Fruit fly (Drosophila melanogaster): Measurements from ENCODE around the gene CG13901.

Gene CG13901

dm6 chr3L:799837-800513 lies 37.6 kb downstream of the CG13901 start (continued):
- TF ChIP-seq peb (GFP tag; IDR thresholded peaks at IDR 0.05), result no peak
- no peak for TF ChIP-seq h (optimal IDR thresholded peaks at IDR 0.05)
- TF ChIP-seq CG11093 (GFP tag; IDR thresholded peaks at IDR 0.05), result no peak
- peak; percentile 59 for TF ChIP-seq phol (tag; optimal IDR thresholded peaks at IDR 0.05)
- TF ChIP-seq CG1832 (GFP tag; optimal IDR thresholded peaks at IDR 0.05), result no peak
- no peak for TF ChIP-seq vfl (GFP tag; optimal IDR thresholded peaks at IDR 0.05)
- TF ChIP-seq caup (GFP tag; optimal IDR thresholded peaks at IDR 0.05; ENCODE audit: severe bottlenecking), result no peak
- peak; percentile 5 for TF ChIP-seq Antp (GFP tag; optimal IDR thresholded peaks at IDR 0.05)
- TF ChIP-seq Elba2 (GFP tag; optimal IDR thresholded peaks at IDR 0.05), result no peak
- no peak for TF ChIP-seq Dek (tag; optimal IDR thresholded peaks at IDR 0.05)
- TF ChIP-seq CG15011 (GFP tag; optimal IDR thresholded peaks at IDR 0.05), result no peak
- no peak for TF ChIP-seq CG12104 (GFP tag; optimal IDR thresholded peaks at IDR 0.05)
- TF ChIP-seq insv (GFP tag; optimal IDR thresholded peaks at IDR 0.05), result no peak
- TF ChIP-seq mam (GFP tag; optimal IDR thresholded peaks at IDR 0.05), result no peak
- TF ChIP-seq CG17802 (tag; optimal IDR thresholded peaks at IDR 0.05), result peak; percentile 36
- TF ChIP-seq prd (optimal IDR thresholded peaks at IDR 0.05), result no peak
- peak; percentile 69; the same call in 2 of the 3 replicates for TF ChIP-seq prd (GFP tag; IDR thresholded peaks at IDR 0.05)
- TF ChIP-seq Gug (GFP tag; IDR thresholded peaks at IDR 0.05), result no peak; the same call in 3 of the 4 replicates
- TF ChIP-seq CG11085 (GFP tag; IDR thresholded peaks at IDR 0.05), result 0 out of 2 replicates have a peak, but pooled peaks have one; percentile 24
- no peak for TF ChIP-seq CG18011 (GFP tag; optimal IDR thresholded peaks at IDR 0.05)
- TF ChIP-seq CG12659 (GFP tag; optimal IDR thresholded peaks at IDR 0.05), result no peak
- no peak for TF ChIP-seq stwl (tag; optimal IDR thresholded peaks at IDR 0.05)
- no peak for TF ChIP-seq pita (GFP tag; optimal IDR thresholded peaks at IDR 0.05)
- peak; percentile 47; the same call in 1 of the 2 replicates for TF ChIP-seq wor (GFP tag; IDR thresholded peaks at IDR 0.05)
- TF ChIP-seq nau (GFP tag; optimal IDR thresholded peaks at IDR 0.05), result no peak
- TF ChIP-seq ftz-f1 (GFP tag; optimal IDR thresholded peaks at IDR 0.05), result no peak
- TF ChIP-seq CG7928 (GFP tag; optimal IDR thresholded peaks at IDR 0.05), result no peak
- TF ChIP-seq CG10274 (GFP tag; optimal IDR thresholded peaks at IDR 0.05), result no peak
- peak; percentile 12 for TF ChIP-seq Deaf1 (tag; optimal IDR thresholded peaks at IDR 0.05)
- TF ChIP-seq CG8089 (GFP tag; optimal IDR thresholded peaks at IDR 0.05), result no peak
- peak; percentile 49 for TF ChIP-seq Ssrp (tag; optimal IDR thresholded peaks at IDR 0.05)
- no peak for TF ChIP-seq Side (GFP tag; optimal IDR thresholded peaks at IDR 0.05)
- peak; percentile 72; the same call in 1 of the 3 replicates for TF ChIP-seq otp (GFP tag; IDR thresholded peaks at IDR 0.05)
- no peak for TF ChIP-seq psq (GFP tag; optimal IDR thresholded peaks at IDR 0.05)
- TF ChIP-seq CkIIα-i1 (GFP tag; IDR thresholded peaks at IDR 0.05), result no peak
- TF ChIP-seq CG42726 (GFP tag; IDR thresholded peaks at IDR 0.05; ENCODE audit: partially characterized antibody), result no peak
- no peak for TF ChIP-seq CG12942 (GFP tag; optimal IDR thresholded peaks at IDR 0.05)
- TF ChIP-seq CG15269 (tag; optimal IDR thresholded peaks at IDR 0.05), result no peak
- TF ChIP-seq CG10462 (GFP tag; optimal IDR thresholded peaks at IDR 0.05), result no peak
- TF ChIP-seq CG12391 (tag; optimal IDR thresholded peaks at IDR 0.05), result peak; percentile 42
- TF ChIP-seq CG9876 (GFP tag; optimal IDR thresholded peaks at IDR 0.05), result no peak
- peak; percentile 61 for TF ChIP-seq Sox102F (GFP tag; optimal IDR thresholded peaks at IDR 0.05)
- TF ChIP-seq jumu (GFP tag; optimal IDR thresholded peaks at IDR 0.05), result no peak
- no peak for TF ChIP-seq Hey (tag; optimal IDR thresholded peaks at IDR 0.05)
- TF ChIP-seq CG9932 (GFP tag; IDR thresholded peaks at IDR 0.05), result no peak
- no peak for TF ChIP-seq crp (GFP tag; optimal IDR thresholded peaks at IDR 0.05)
- no peak for TF ChIP-seq wek (GFP tag; optimal IDR thresholded peaks at IDR 0.05)
- TF ChIP-seq gfzf (GFP tag; optimal IDR thresholded peaks at IDR 0.05), result no peak
- peak; percentile 46; the same call in 1 of the 3 replicates for TF ChIP-seq dysf (GFP tag; IDR thresholded peaks at IDR 0.05)
- TF ChIP-seq kni (GFP tag; optimal IDR thresholded peaks at IDR 0.05), result peak; percentile 75

All from whole organism, embryonic.